Worm (Caenorhabditis elegans) whole organism, L3 larva: Measurements from ENCODE around the gene oac-57.
"Not testable (repeated sequence)": the region's sequence is repeated elsewhere in the genome, so short reads cannot be mapped to it uniquely, and the experiment has no call there.

Experiments
- ama-1 ChIP-seq: fragments of 150-350 bp; optimal IDR thresholded peaks from 2 replicates; lab custom pipeline; 2018
- ceh-9 ChIP-seq: sonication (generic microtip); optimal IDR thresholded peaks from 2 replicates; lab custom pipeline; 2018; ENCODE audit warnings: missing biosample characterization, missing genetic modification characterization
- elt-1 ChIP-seq: fragments of 150-350 bp; optimal IDR thresholded peaks from 2 replicates; lab custom pipeline; 2014; ENCODE audit warnings: missing biosample characterization, missing genetic modification characterization
- lsy-12 ChIP-seq: sonication (generic microtip); optimal IDR thresholded peaks from 2 replicates; lab custom pipeline; 2016; ENCODE audit warnings: mild to moderate bottlenecking, missing genetic modification characterization, missing compliant biosample characterization
- nfya-1 ChIP-seq: sonication (generic microtip); optimal IDR thresholded peaks from 2 replicates; lab custom pipeline; 2017; ENCODE audit warnings: missing genetic modification characterization, mild to moderate bottlenecking, missing compliant biosample characterization, antibody characterized with exemption, moderate library complexity; ENCODE audit not compliant: insufficient read depth
- nhr-11 ChIP-seq: fragments of 150-350 bp; optimal IDR thresholded peaks from 2 replicates; lab custom pipeline; 2014; ENCODE audit warnings: missing biosample characterization, missing genetic modification characterization
- nhr-76 ChIP-seq: fragments of 150-350 bp; sonication (generic microtip); optimal IDR thresholded peaks from 5 replicates; lab custom pipeline; 2014; ENCODE audit warnings: missing biosample characterization, missing genetic modification characterization
- pqm-1 ChIP-seq: fragments of 150-350 bp; optimal IDR thresholded peaks from 2 replicates; lab custom pipeline; 2017; ENCODE audit warnings: missing biosample characterization, missing genetic modification characterization, inconsistent platforms
- tbx-2 ChIP-seq: sonication (generic microtip); optimal IDR thresholded peaks from 2 replicates; lab custom pipeline; 2016; ENCODE audit warnings: mild to moderate bottlenecking, missing genetic modification characterization, missing compliant biosample characterization

DNA sequence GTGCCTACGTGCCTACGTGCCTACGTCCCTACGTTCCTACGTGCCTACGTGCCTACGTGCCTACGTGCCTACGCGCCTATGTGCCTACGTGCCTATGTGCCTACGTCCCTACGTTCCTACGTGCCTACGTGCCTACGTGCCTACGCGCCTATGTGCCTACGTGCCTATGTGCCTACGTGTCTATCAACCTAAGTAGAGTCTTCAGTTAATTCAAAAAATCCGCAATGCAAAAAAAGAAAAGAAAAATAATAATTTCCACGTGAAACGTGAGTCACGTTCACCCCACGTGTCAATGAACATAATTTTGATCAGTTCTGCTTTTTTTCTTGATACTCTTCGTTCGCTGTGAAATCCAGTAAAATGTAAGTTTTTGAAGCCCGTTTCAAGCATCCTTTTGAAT lies 19.3 kb upstream of the oac-57 start, which contains the start of gene F19B6.3:
- not testable (repeated sequence) for TF ChIP-seq pqm-1 (tag; lab: Kevin White, UChicago); nhr-76 (tag; lab: Kevin White, UChicago); elt-1 (tag; lab: Kevin White, UChicago); nhr-11 (tag; lab: Kevin White, UChicago); nfya-1 (tag; lab: Kevin White, UChicago); ama-1 (lab: Kevin White, UChicago); lsy-12; ceh-9 (tag; lab: Kevin White, UChicago); tbx-2
